Worm (Caenorhabditis elegans): ENCODE measurements around the gene Y38C1BA.4.

ce11 chrIV:1842314-1842713, 20.7 kb downstream of the Y38C1BA.4 start:
- TF ChIP-seq unc-39 (tag; optimal IDR thresholded peaks at IDR 0.05) (no peak), Y55F3AM.14 (GFP tag; optimal IDR thresholded peaks at IDR 0.05) (no peak), crh-2 (tag; optimal IDR thresholded peaks at IDR 0.05) (no peak), ztf-11 (tag; optimal IDR thresholded peaks at IDR 0.05) (no peak), alr-1 (tag; optimal IDR thresholded peaks at IDR 0.05) (no peak), R02D3.7 (tag; optimal IDR thresholded peaks at IDR 0.05) (no peak), nhr-77 (tag; optimal IDR thresholded peaks at IDR 0.05) (no peak)

All from whole organism, L2 larva.